Fruit fly (Drosophila melanogaster) whole organism, embryonic: Measurements from ENCODE around the gene Lst8.

Experiments used
- Aef1 ChIP-seq: fragments of 200-800 bp; sonication (Bioruptor generic); IDR thresholded peaks from 3 replicates; pipeline ENCODE4 v1.3.6; 2022; ENCODE audit warnings: missing biosample characterization, missing genetic modification characterization
- Antp ChIP-seq: fragments of 200-800 bp; sonication (Bioruptor generic); optimal IDR thresholded peaks from 3 replicates; lab custom pipeline; 2016; ENCODE audit warnings: missing biosample characterization, missing genetic modification characterization
- Atf6 ChIP-seq: fragments of 200-800 bp; sonication (Bioruptor generic); IDR thresholded peaks from 2 replicates; pipeline ENCODE4 v1.3.6; 2022; ENCODE audit warnings: missing biosample characterization, missing genetic modification characterization
- CG10462 ChIP-seq: fragments of 200-800 bp; sonication (Bioruptor generic); optimal IDR thresholded peaks from 2 replicates; lab custom pipeline; 2016; ENCODE audit warnings: missing biosample characterization, missing genetic modification characterization
- CG11560 ChIP-seq: fragments of 200-800 bp; sonication (Bioruptor generic); IDR thresholded peaks from 3 replicates; pipeline ENCODE4 v1.3.6; 2022; ENCODE audit warnings: missing biosample characterization, missing genetic modification characterization
- CG12155 ChIP-seq: fragments of 200-800 bp; sonication (Bioruptor generic); optimal IDR thresholded peaks from 3 replicates; lab custom pipeline; 2016; ENCODE audit warnings: missing biosample characterization, missing genetic modification characterization
- CG12744 ChIP-seq: fragments of 200-800 bp; sonication (Bioruptor generic); optimal IDR thresholded peaks from 2 replicates; lab custom pipeline; 2016; ENCODE audit warnings: missing biosample characterization, missing genetic modification characterization
- CG13287 ChIP-seq: fragments of 200-800 bp; sonication (Bioruptor generic); IDR thresholded peaks from 2 replicates; pipeline ENCODE4 v1.3.6; 2022; ENCODE audit warnings: missing biosample characterization, missing genetic modification characterization; ENCODE audit not compliant: partially characterized antibody
- CG14667 ChIP-seq: fragments of 200-800 bp; sonication (Bioruptor generic); IDR thresholded peaks from 2 replicates; pipeline ENCODE4 v1.3.6; 2022; ENCODE audit warnings: missing biosample characterization, missing genetic modification characterization
- CG14710 ChIP-seq: fragments of 200-800 bp; sonication (Bioruptor generic); optimal IDR thresholded peaks from 3 replicates; lab custom pipeline; 2019; ENCODE audit warnings: missing biosample characterization, mild to moderate bottlenecking, missing genetic modification characterization, moderate library complexity
- CG14965 ChIP-seq: fragments of 200-800 bp; sonication (Bioruptor generic); optimal IDR thresholded peaks from 2 replicates; lab custom pipeline; 2016; ENCODE audit warnings: missing biosample characterization, missing genetic modification characterization, borderline replicate concordance
- CG15269 ChIP-seq: fragments of 200-800 bp; sonication (Bioruptor generic); optimal IDR thresholded peaks from 2 replicates; lab custom pipeline; 2018; ENCODE audit warnings: missing biosample characterization, mild to moderate bottlenecking, missing genetic modification characterization, moderate library complexity
- CG16779 ChIP-seq: fragments of 200-800 bp; sonication (Bioruptor generic); IDR thresholded peaks from 2 replicates; pipeline ENCODE4 v1.3.6; 2022; ENCODE audit warnings: missing biosample characterization, missing genetic modification characterization
- CG17568 ChIP-seq: fragments of 200-800 bp; sonication (Bioruptor generic); optimal IDR thresholded peaks from 2 replicates; lab custom pipeline; 2018; ENCODE audit warnings: missing biosample characterization, mild to moderate bottlenecking, missing genetic modification characterization, moderate library complexity
- CG1832 ChIP-seq: fragments of 200-800 bp; sonication (Bioruptor generic); optimal IDR thresholded peaks from 2 replicates; lab custom pipeline; 2017; ENCODE audit warnings: missing biosample characterization, mild to moderate bottlenecking, missing genetic modification characterization, inconsistent platforms
- CG2116 ChIP-seq: fragments of 200-800 bp; sonication (Bioruptor generic); optimal IDR thresholded peaks from 3 replicates; lab custom pipeline; 2018; ENCODE audit warnings: missing biosample characterization, mild to moderate bottlenecking, missing genetic modification characterization
- CG34376 ChIP-seq: fragments of 200-800 bp; sonication (Bioruptor generic); optimal IDR thresholded peaks from 2 replicates; lab custom pipeline; 2018; ENCODE audit warnings: missing biosample characterization, mild to moderate bottlenecking, missing genetic modification characterization
- CG34422 ChIP-seq: fragments of 200-800 bp; sonication (Bioruptor generic); IDR thresholded peaks from 3 replicates; pipeline ENCODE4 v1.3.6; 2022; ENCODE audit warnings: missing biosample characterization, missing genetic modification characterization
- CG4854 ChIP-seq: fragments of 200-800 bp; sonication (Bioruptor generic); optimal IDR thresholded peaks from 2 replicates; lab custom pipeline; 2016; ENCODE audit warnings: missing biosample characterization, missing genetic modification characterization, inconsistent platforms
- CG6175 ChIP-seq: fragments of 200-800 bp; sonication (Bioruptor generic); IDR thresholded peaks from 3 replicates; pipeline ENCODE4 v1.3.6; 2022; ENCODE audit warnings: missing biosample characterization, missing genetic modification characterization
- CG6791 ChIP-seq: fragments of 200-800 bp; sonication (Bioruptor generic); IDR thresholded peaks from 3 replicates; pipeline ENCODE4 v1.3.6; 2022; ENCODE audit warnings: missing biosample characterization, missing genetic modification characterization; ENCODE audit not compliant: partially characterized antibody
- CG9797 ChIP-seq: fragments of 200-800 bp; sonication (Bioruptor generic); optimal IDR thresholded peaks from 3 replicates; lab custom pipeline; 2018; ENCODE audit warnings: missing biosample characterization, mild to moderate bottlenecking, missing genetic modification characterization
- Dfd ChIP-seq, 2 experiments: fragments of >200 bp; optimal IDR thresholded peaks; 2 replicates each; lab custom pipeline; 2017; ENCODE audit warnings: missing biosample characterization in 2 of 2, missing genetic modification characterization in 2 of 2
- Dref ChIP-seq: fragments of 200-800 bp; sonication (Bioruptor generic); IDR thresholded peaks from 2 replicates; pipeline ENCODE4 v1.3.6; 2022; ENCODE audit warnings: missing biosample characterization, missing genetic modification characterization
- Gsc ChIP-seq: fragments of 200-800 bp; sonication (Bioruptor generic); IDR thresholded peaks from 2 replicates; pipeline ENCODE4 v1.3.6; 2022; ENCODE audit warnings: missing biosample characterization, missing genetic modification characterization
- HLH54F ChIP-seq: fragments of 200-800 bp; sonication (Bioruptor generic); optimal IDR thresholded peaks from 3 replicates; lab custom pipeline; 2016; ENCODE audit warnings: missing biosample characterization, missing genetic modification characterization
- Neu2 ChIP-seq: fragments of 200-800 bp; sonication (Bioruptor generic); optimal IDR thresholded peaks from 3 replicates; lab custom pipeline; 2016; ENCODE audit warnings: missing biosample characterization, missing genetic modification characterization, borderline replicate concordance
- Ravus ChIP-seq: fragments of 200-800 bp; sonication (Bioruptor generic); IDR thresholded peaks from 2 replicates; pipeline ENCODE4 v1.3.6; 2022; ENCODE audit warnings: missing biosample characterization, missing genetic modification characterization
- Stat92E ChIP-seq, 3 experiments: fragments of >200 bp in 2 of 3; fragments of 200-800 bp in 1 of 3; sonication (Bioruptor generic) in 1 of 3; optimal IDR thresholded peaks; 2 replicates each; lab custom pipeline; 2017 to 2019; ENCODE audit warnings: missing biosample characterization in 3 of 3, missing genetic modification characterization in 3 of 3, mild to moderate bottlenecking in 1 of 3, moderate library complexity in 1 of 3
- amos ChIP-seq: fragments of 200-800 bp; sonication (Bioruptor generic); IDR thresholded peaks from 2 replicates; pipeline ENCODE4 v1.3.6; 2022; ENCODE audit warnings: missing biosample characterization, missing genetic modification characterization; ENCODE audit not compliant: partially characterized antibody
- bowl ChIP-seq: fragments of 200-800 bp; sonication (Bioruptor generic); IDR thresholded peaks from 2 replicates; pipeline ENCODE4 v1.3.6; 2022; ENCODE audit warnings: missing biosample characterization, missing genetic modification characterization
- btn ChIP-seq: fragments of 200-800 bp; sonication (Bioruptor generic); optimal IDR thresholded peaks from 2 replicates; lab custom pipeline; 2016; ENCODE audit warnings: missing biosample characterization, missing genetic modification characterization
- cg ChIP-seq: fragments of 200-800 bp; sonication (Bioruptor generic); optimal IDR thresholded peaks from 3 replicates; lab custom pipeline; 2019; ENCODE audit warnings: missing biosample characterization, mild to moderate bottlenecking, missing genetic modification characterization, moderate library complexity
- ci ChIP-seq: fragments of 200-800 bp; sonication (Bioruptor generic); IDR thresholded peaks from 3 replicates; pipeline ENCODE4 v1.3.6; 2022; ENCODE audit warnings: missing biosample characterization, missing genetic modification characterization
- ewg ChIP-seq: fragments of 200-800 bp; sonication (Bioruptor generic); optimal IDR thresholded peaks from 3 replicates; lab custom pipeline; 2017; ENCODE audit warnings: mild to moderate bottlenecking, missing biosample characterization, missing genetic modification reagents, missing genetic modification characterization
- gcm2 ChIP-seq: fragments of 200-800 bp; sonication (Bioruptor generic); optimal IDR thresholded peaks from 2 replicates; lab custom pipeline; 2016; ENCODE audit warnings: missing biosample characterization, missing genetic modification characterization
- jigr1 ChIP-seq: fragments of 200-800 bp; sonication (Bioruptor generic); IDR thresholded peaks from 3 replicates; pipeline ENCODE4 v1.3.6; 2022; ENCODE audit warnings: missing biosample characterization, missing genetic modification characterization
- org-1 ChIP-seq: fragments of 200-800 bp; sonication (Bioruptor generic); optimal IDR thresholded peaks from 2 replicates; lab custom pipeline; 2017; ENCODE audit warnings: missing biosample characterization, missing genetic modification characterization
- p53 ChIP-seq: fragments of 200-800 bp; sonication (Bioruptor generic); optimal IDR thresholded peaks from 2 replicates; lab custom pipeline; 2016; ENCODE audit warnings: missing biosample characterization, missing genetic modification characterization
- pan ChIP-seq, 4 experiments: fragments of >200 bp in 3 of 4; fragments of 200-800 bp in 1 of 4; sonication (Bioruptor generic) in 1 of 4; optimal IDR thresholded peaks in 3 of 4; IDR thresholded peaks in 1 of 4; 2 replicates each; pipeline versions ENCODE4 v1.3.6 to Lab custom; 2017 to 2022; ENCODE audit warnings: missing biosample characterization in 2 of 4, missing genetic modification characterization in 2 of 4, mixed read lengths in 1 of 4
- pum ChIP-seq: fragments of 200-800 bp; sonication (Bioruptor generic); optimal IDR thresholded peaks from 2 replicates; lab custom pipeline; 2016; ENCODE audit warnings: missing biosample characterization, missing genetic modification characterization
- pzg ChIP-seq: fragments of 200-800 bp; sonication (Bioruptor generic); optimal IDR thresholded peaks from 3 replicates; lab custom pipeline; 2018; ENCODE audit warnings: missing biosample characterization, mild to moderate bottlenecking, missing genetic modification characterization, moderate library complexity
- shn ChIP-seq: fragments of 200-800 bp; sonication (Bioruptor generic); optimal IDR thresholded peaks from 3 replicates; lab custom pipeline; 2016; ENCODE audit warnings: missing biosample characterization, missing genetic modification characterization
- slp2 ChIP-seq: fragments of 200-800 bp; sonication (Bioruptor generic); optimal IDR thresholded peaks from 2 replicates; lab custom pipeline; 2016; ENCODE audit warnings: missing biosample characterization, missing genetic modification characterization
- ttk ChIP-seq: fragments of 200-800 bp; sonication (Bioruptor generic); IDR thresholded peaks from 2 replicates; pipeline ENCODE4 v2.1.2; 2022; ENCODE audit warnings: missing biosample characterization, missing genetic modification characterization
- unpg ChIP-seq: fragments of 200-800 bp; sonication (Bioruptor generic); optimal IDR thresholded peaks from 3 replicates; lab custom pipeline; 2018; ENCODE audit warnings: missing biosample characterization, mild to moderate bottlenecking, missing genetic modification characterization, moderate library complexity
- wek ChIP-seq: fragments of 200-800 bp; sonication (Bioruptor generic); optimal IDR thresholded peaks from 3 replicates; lab custom pipeline; 2018; ENCODE audit warnings: missing biosample characterization, mild to moderate bottlenecking, missing genetic modification characterization, moderate library complexity
- zf30C ChIP-seq: fragments of 200-800 bp; sonication (Bioruptor generic); optimal IDR thresholded peaks from 3 replicates; lab custom pipeline; 2018; ENCODE audit warnings: missing biosample characterization, mild to moderate bottlenecking, missing genetic modification characterization

Gene Lst8

dm6 chrX:9585359-9586002 lies 20.3 kb downstream of the Lst8 start, which contains the start of gene Hex-A:
Hex-A (plus strand) TSS chrX:9585675.
- TF ChIP-seq gcm2 (GFP tag; lab: Kevin White, UChicago), result peak; percentile 85
- TF ChIP-seq Dfd (GFP tag; optimal IDR thresholded peaks at IDR 0.05; lab: Kevin White, UChicago), result no peak
- TF ChIP-seq Dref, result no peak
- peak; percentile 69 for TF ChIP-seq Neu2 (GFP tag; lab: Kevin White, UChicago)
- peak; percentile 89 for TF ChIP-seq ewg (GFP tag; lab: Kevin White, UChicago)
- TF ChIP-seq CG6175 (GFP tag; lab: Robert Waterston, UW), result peak; percentile 83; the same call in 2 of the 3 replicates
- TF ChIP-seq Antp (GFP tag; lab: Kevin White, UChicago), result peak; percentile 85
- peak; percentile 98 for TF ChIP-seq CG15269 (tag; lab: Kevin White, UChicago)
- peak; percentile 69 for TF ChIP-seq CG16779 (GFP tag; lab: Robert Waterston, UW)
- TF ChIP-seq jigr1 (GFP tag; lab: Robert Waterston, UW), result peak; percentile 67; the same call in 2 of the 3 replicates
- TF ChIP-seq cg, result peak; percentile 70
- peak; percentile 77 for TF ChIP-seq p53 (GFP tag; lab: Kevin White, UChicago)
- peak; percentile 18 for TF ChIP-seq pzg (GFP tag; lab: Kevin White, UChicago)
- peak; percentile 86 for TF ChIP-seq Aef1 (GFP tag; lab: Robert Waterston, UW)
- TF ChIP-seq CG34422, result peak; percentile 86
- peak; percentile 92 for TF ChIP-seq slp2 (GFP tag; lab: Kevin White, UChicago)
- peak; percentile 95 for TF ChIP-seq Atf6 (GFP tag; lab: Robert Waterston, UW)
- TF ChIP-seq Gsc (GFP tag; lab: Robert Waterston, UW), result peak; percentile 24; the same call in 1 of the 2 replicates
- peak; percentile 91 for TF ChIP-seq pum (GFP tag; lab: Kevin White, UChicago)
- peak; percentile 88 for TF ChIP-seq shn (GFP tag; lab: Kevin White, UChicago)
- TF ChIP-seq ttk, result peak; percentile 82
- peak; percentile 81 for TF ChIP-seq btn (GFP tag; lab: Kevin White, UChicago)
- peak; percentile 100 for TF ChIP-seq CG34376 (GFP tag; lab: Kevin White, UChicago)
- TF ChIP-seq ci (GFP tag; lab: Robert Waterston, UW), result peak; percentile 84
- peak; percentile 60 for TF ChIP-seq Ravus (GFP tag; lab: Robert Waterston, UW)
- peak; percentile 4 for TF ChIP-seq zf30C
- peak; percentile 94 for TF ChIP-seq CG17568 (GFP tag; lab: Kevin White, UChicago)
- TF ChIP-seq CG10462 (GFP tag; lab: Kevin White, UChicago), result peak; percentile 89
- peak; percentile 75 for TF ChIP-seq CG14667 (GFP tag; lab: Robert Waterston, UW)
- TF ChIP-seq CG9797 (GFP tag; lab: Kevin White, UChicago), result peak; percentile 44
- TF ChIP-seq CG4854 (GFP tag; lab: Kevin White, UChicago), result peak; percentile 93
- peak; percentile 94 for TF ChIP-seq HLH54F (GFP tag; lab: Kevin White, UChicago)
- TF ChIP-seq amos (GFP tag; lab: Robert Waterston, UW), result peak; percentile 14; the same call in 1 of the 2 replicates
- TF ChIP-seq CG1832 (GFP tag; lab: Kevin White, UChicago), result peak; percentile 39
- peak; percentile 96 for TF ChIP-seq CG14710 (tag; lab: Kevin White, UChicago)
- TF ChIP-seq CG13287 (GFP tag; lab: Robert Waterston, UW), result peak; percentile 55
- peak; percentile 81 for TF ChIP-seq CG12155 (GFP tag; lab: Kevin White, UChicago)
- peak in 1 of 3 experiments; percentile 88 for TF ChIP-seq Stat92E (GFP tag; optimal IDR thresholded peaks at IDR 0.05; lab: Kevin White, UChicago)
- peak; percentile 96 for TF ChIP-seq org-1 (GFP tag; lab: Kevin White, UChicago)
- TF ChIP-seq CG6791 (GFP tag; lab: Robert Waterston, UW), result no peak
- peak; percentile 50 for TF ChIP-seq CG14965 (GFP tag; lab: Kevin White, UChicago)
- TF ChIP-seq CG12744 (GFP tag; lab: Kevin White, UChicago), result peak; percentile 96
- TF ChIP-seq CG2116 (GFP tag; lab: Kevin White, UChicago), result peak; percentile 75
- TF ChIP-seq unpg (GFP tag; lab: Kevin White, UChicago), result peak; percentile 98
- TF ChIP-seq wek (GFP tag; lab: Kevin White, UChicago), result peak; percentile 79
- TF ChIP-seq bowl, result peak; percentile 65
- TF ChIP-seq CG11560 (tag; lab: Robert Waterston, UW), result peak; percentile 56; the same call in 2 of the 3 replicates
- no peak for TF ChIP-seq pan (optimal IDR thresholded peaks at IDR 0.05; lab: Kevin White, UChicago)
- peak in 1 of 2 experiments; percentile 92 for TF ChIP-seq pan (GFP tag; optimal IDR thresholded peaks at IDR 0.05 in 1 of 2, IDR thresholded peaks at IDR 0.05 in 1 of 2)
